Worm (Caenorhabditis elegans) whole organism, mixed stage, embryonic: Measurements from ENCODE around the gene jmjd-5.

Source experiments
- M03D4.4 ChIP-seq: sonication (generic microtip); optimal IDR thresholded peaks from 2 replicates; lab custom pipeline; 2017; ENCODE audit warnings: mild to moderate bottlenecking, missing genetic modification characterization, missing compliant biosample characterization
- bed-3 ChIP-seq: fragments of 200-800 bp; sonication (Bioruptor generic); optimal IDR thresholded peaks from 3 replicates; lab custom pipeline; 2018; ENCODE audit warnings: mild to moderate bottlenecking, missing genetic modification characterization, moderate library complexity, missing compliant biosample characterization
- blmp-1 ChIP-seq: fragments of 150-350 bp; optimal IDR thresholded peaks from 2 replicates; lab custom pipeline; 2014; ENCODE audit warnings: missing biosample characterization, missing genetic modification characterization
- ceh-39 ChIP-seq: fragments of 150-350 bp; optimal IDR thresholded peaks from 2 replicates; lab custom pipeline; 2014; ENCODE audit warnings: missing biosample characterization, missing genetic modification characterization
- ceh-43 ChIP-seq: fragments of 200-800 bp; sonication (Bioruptor generic); optimal IDR thresholded peaks from 2 replicates; lab custom pipeline; 2018; ENCODE audit warnings: mild to moderate bottlenecking, missing genetic modification characterization, moderate library complexity, missing compliant biosample characterization
- ceh-83 ChIP-seq: fragments of 200-800 bp; sonication (Bioruptor generic); optimal IDR thresholded peaks from 2 replicates; lab custom pipeline; 2018; ENCODE audit warnings: mild to moderate bottlenecking, missing genetic modification characterization, missing compliant biosample characterization
- ces-1 ChIP-seq: fragments of 150-350 bp; optimal IDR thresholded peaks from 2 replicates; lab custom pipeline; 2014; ENCODE audit warnings: missing biosample characterization, missing genetic modification reagents, missing genetic modification characterization
- cnd-1 ChIP-seq: fragments of 200-800 bp; sonication (Bioruptor generic); optimal IDR thresholded peaks from 2 replicates; lab custom pipeline; 2018; ENCODE audit warnings: mild to moderate bottlenecking, missing genetic modification characterization, missing compliant biosample characterization
- drap-1 ChIP-seq: fragments of 200-800 bp; sonication (Bioruptor generic); optimal IDR thresholded peaks from 3 replicates; lab custom pipeline; 2018; ENCODE audit warnings: mild to moderate bottlenecking, missing genetic modification characterization, missing compliant biosample characterization
- elt-1 ChIP-seq: sonication (generic microtip); optimal IDR thresholded peaks from 2 replicates; lab custom pipeline; 2017; ENCODE audit warnings: missing genetic modification characterization, mild to moderate bottlenecking, missing compliant biosample characterization, antibody characterized with exemption, moderate library complexity, borderline replicate concordance; ENCODE audit not compliant: insufficient read depth
- elt-3 ChIP-seq: fragments of 150-350 bp; optimal IDR thresholded peaks from 2 replicates; lab custom pipeline; 2014; ENCODE audit warnings: missing biosample characterization, missing genetic modification characterization
- flh-1 ChIP-seq: fragments of 200-800 bp; sonication (Bioruptor generic); optimal IDR thresholded peaks from 2 replicates; lab custom pipeline; 2018; ENCODE audit warnings: mild to moderate bottlenecking, missing genetic modification characterization, moderate library complexity, missing compliant biosample characterization
- ham-2 ChIP-seq: fragments of 200-800 bp; sonication (Bioruptor generic); optimal IDR thresholded peaks from 2 replicates; lab custom pipeline; 2018; ENCODE audit warnings: mild to moderate bottlenecking, missing genetic modification characterization, missing compliant biosample characterization
- hlh-1 ChIP-seq: fragments of 150-350 bp; optimal IDR thresholded peaks from 2 replicates; lab custom pipeline; 2014; ENCODE audit warnings: missing biosample characterization, missing genetic modification reagents, missing genetic modification characterization
- lin-13 ChIP-seq: fragments of 150-350 bp; optimal IDR thresholded peaks from 2 replicates; lab custom pipeline; 2014; ENCODE audit warnings: missing biosample characterization, missing genetic modification characterization
- lin-32 ChIP-seq: fragments of 200-800 bp; sonication (Bioruptor generic); optimal IDR thresholded peaks from 2 replicates; lab custom pipeline; 2018; ENCODE audit warnings: mild to moderate bottlenecking, missing genetic modification characterization, missing compliant biosample characterization
- lsy-2 ChIP-seq: fragments of 150-350 bp; optimal IDR thresholded peaks from 2 replicates; lab custom pipeline; 2014; ENCODE audit warnings: missing biosample characterization, missing genetic modification characterization
- mab-5 ChIP-seq: fragments of 150-350 bp; optimal IDR thresholded peaks from 2 replicates; lab custom pipeline; 2014; ENCODE audit warnings: missing biosample characterization, missing genetic modification characterization
- mep-1 ChIP-seq: fragments of 150-350 bp; optimal IDR thresholded peaks from 2 replicates; lab custom pipeline; 2017; ENCODE audit warnings: missing biosample characterization, missing genetic modification reagents, missing genetic modification characterization, inconsistent platforms
- mls-2 ChIP-seq: sonication (generic microtip); optimal IDR thresholded peaks from 2 replicates; lab custom pipeline; 2016; ENCODE audit warnings: mild to moderate bottlenecking, missing genetic modification characterization, moderate library complexity, missing compliant biosample characterization
- nhr-12 ChIP-seq: fragments of 150-350 bp; optimal IDR thresholded peaks from 2 replicates; lab custom pipeline; 2014; ENCODE audit warnings: missing biosample characterization, missing genetic modification characterization
- nhr-2 ChIP-seq: fragments of 150-350 bp; optimal IDR thresholded peaks from 2 replicates; lab custom pipeline; 2014; ENCODE audit warnings: missing biosample characterization, missing genetic modification characterization
- nhr-237 ChIP-seq: fragments of 150-350 bp; optimal IDR thresholded peaks from 2 replicates; lab custom pipeline; 2014; ENCODE audit warnings: missing biosample characterization, missing genetic modification characterization
- nhr-28 ChIP-seq: fragments of 150-350 bp; optimal IDR thresholded peaks from 2 replicates; lab custom pipeline; 2014; ENCODE audit warnings: missing biosample characterization, missing genetic modification characterization
- nhr-76 ChIP-seq: sonication (generic microtip); optimal IDR thresholded peaks from 2 replicates; lab custom pipeline; 2017; ENCODE audit warnings: missing biosample characterization, missing genetic modification characterization
- pha-4 ChIP-seq: fragments of 150-350 bp; optimal IDR thresholded peaks from 2 replicates; lab custom pipeline; 2018; ENCODE audit warnings: missing biosample characterization, missing genetic modification reagents, missing genetic modification characterization
- sem-2 ChIP-seq: fragments of 200-800 bp; sonication (Bioruptor generic); optimal IDR thresholded peaks from 2 replicates; lab custom pipeline; 2018; ENCODE audit warnings: mild to moderate bottlenecking, missing genetic modification characterization, missing compliant biosample characterization
- snpc-4 ChIP-seq: fragments of 150-350 bp; optimal IDR thresholded peaks from 2 replicates; lab custom pipeline; 2014; ENCODE audit warnings: missing biosample characterization, missing genetic modification characterization
- sptf-1 ChIP-seq: sonication (generic microtip); optimal IDR thresholded peaks from 2 replicates; lab custom pipeline; 2017; ENCODE audit warnings: mild to moderate bottlenecking, missing genetic modification characterization, moderate library complexity, missing compliant biosample characterization
- tbx-8 ChIP-seq: fragments of 200-800 bp; sonication (Bioruptor generic); optimal IDR thresholded peaks from 2 replicates; lab custom pipeline; 2018; ENCODE audit warnings: mild to moderate bottlenecking, missing genetic modification characterization, moderate library complexity, missing compliant biosample characterization
- unc-120 ChIP-seq: sonication (generic microtip); optimal IDR thresholded peaks from 2 replicates; lab custom pipeline; 2017; ENCODE audit warnings: missing genetic modification characterization, missing compliant biosample characterization; ENCODE audit not compliant: poor library complexity, severe bottlenecking
- unc-39 ChIP-seq: fragments of 150-350 bp; optimal IDR thresholded peaks from 2 replicates; lab custom pipeline; 2014; ENCODE audit warnings: missing biosample characterization, missing genetic modification characterization
- unc-62 ChIP-seq: fragments of 150-350 bp; optimal IDR thresholded peaks from 2 replicates; lab custom pipeline; 2014; ENCODE audit warnings: missing biosample characterization, missing genetic modification reagents, missing genetic modification characterization
- zip-8 ChIP-seq: fragments of 150-350 bp; optimal IDR thresholded peaks from 2 replicates; lab custom pipeline; 2014; ENCODE audit warnings: missing biosample characterization, missing genetic modification characterization
- ztf-11 ChIP-seq: fragments of 150-350 bp; optimal IDR thresholded peaks from 2 replicates; lab custom pipeline; 2014; ENCODE audit warnings: missing biosample characterization, missing genetic modification characterization

Gene jmjd-5

ce11 chrV:11113041-11113574, 14.2 kb upstream of the jmjd-5 start, which contains the start of gene erfa-3:
Gene erfa-3 (minus strand): TSS chrV:11113091.
- peak; percentile 26 for TF ChIP-seq nhr-28 (tag; lab: Kevin White, UChicago)
- TF ChIP-seq zip-8 (tag; lab: Kevin White, UChicago) = no peak
- TF ChIP-seq bed-3 = peak; percentile 65
- peak; percentile 58 for TF ChIP-seq hlh-1 (tag; lab: Kevin White, UChicago)
- peak; percentile 33 for TF ChIP-seq lsy-2 (tag; lab: Kevin White, UChicago)
- peak; percentile 13 for TF ChIP-seq ces-1 (GFP tag; lab: Kevin White, UChicago)
- TF ChIP-seq ceh-39 (tag; lab: Kevin White, UChicago) = no peak
- peak; percentile 90 for TF ChIP-seq sptf-1 (tag; lab: Kevin White, UChicago)
- TF ChIP-seq cnd-1 (tag; lab: Kevin White, UChicago) = peak; percentile 50
- TF ChIP-seq snpc-4 (tag; lab: Kevin White, UChicago) = no peak
- peak; percentile 53 for TF ChIP-seq pha-4
- no peak for TF ChIP-seq nhr-237 (tag; lab: Kevin White, UChicago)
- peak; percentile 68 for TF ChIP-seq mep-1 (tag; lab: Kevin White, UChicago)
- TF ChIP-seq nhr-2 (tag; lab: Kevin White, UChicago) = no peak
- TF ChIP-seq ceh-43 = peak; percentile 84
- peak; percentile 69 for TF ChIP-seq lin-13 (tag; lab: Kevin White, UChicago)
- no peak for TF ChIP-seq mab-5
- TF ChIP-seq sem-2 (GFP tag; lab: Kevin White, UChicago) = peak; percentile 52
- peak; percentile 37 for TF ChIP-seq elt-1
- peak; percentile 65 for TF ChIP-seq drap-1 (GFP tag; lab: Kevin White, UChicago)
- TF ChIP-seq lin-32 (GFP tag; lab: Kevin White, UChicago) = no peak
- no peak for TF ChIP-seq elt-3 (tag; lab: Kevin White, UChicago)
- peak; percentile 86 for TF ChIP-seq M03D4.4 (tag; lab: Kevin White, UChicago)
- no peak for TF ChIP-seq flh-1 (GFP tag; lab: Kevin White, UChicago)
- TF ChIP-seq nhr-12 = peak; percentile 12
- no peak for TF ChIP-seq unc-39 (tag; lab: Kevin White, UChicago)
- TF ChIP-seq nhr-76 (tag; lab: Kevin White, UChicago) = peak; percentile 79
- TF ChIP-seq unc-62 (GFP tag; lab: Kevin White, UChicago) = no peak
- peak; percentile 88 for TF ChIP-seq mls-2 (tag; lab: Kevin White, UChicago)
- no peak for TF ChIP-seq blmp-1
- peak; percentile 88 for TF ChIP-seq ceh-83 (GFP tag; lab: Kevin White, UChicago)
- TF ChIP-seq tbx-8 = peak; percentile 47
- peak; percentile 82 for TF ChIP-seq ztf-11 (tag; lab: Kevin White, UChicago)
- TF ChIP-seq ham-2 (GFP tag; lab: Kevin White, UChicago) = peak; percentile 28
- peak; percentile 79 for TF ChIP-seq unc-120
- TF ChIP-seq, all 35 proteins: peak for 23

ce11 chrV:11113607-11114006, 13.7 kb upstream of the jmjd-5 start, which contains the start of gene math-33:
Gene math-33 (plus strand): TSS chrV:11113907.
- TF ChIP-seq flh-1 (GFP tag; lab: Kevin White, UChicago) (no peak), pha-4 (no peak), lin-32 (GFP tag; lab: Kevin White, UChicago) (no peak), M03D4.4 (tag; lab: Kevin White, UChicago) (no peak), ceh-83 (GFP tag; lab: Kevin White, UChicago) (no peak), ceh-39 (tag; lab: Kevin White, UChicago) (no peak), nhr-237 (tag; lab: Kevin White, UChicago) (no peak), mls-2 (tag; lab: Kevin White, UChicago) (no peak), lsy-2 (tag; lab: Kevin White, UChicago) (no peak), sem-2 (GFP tag; lab: Kevin White, UChicago) (no peak), hlh-1 (tag; lab: Kevin White, UChicago) (no peak), nhr-2 (tag; lab: Kevin White, UChicago) (no peak), nhr-76 (tag; lab: Kevin White, UChicago) (no peak), mep-1 (tag; lab: Kevin White, UChicago) (no peak), drap-1 (GFP tag; lab: Kevin White, UChicago) (no peak), snpc-4 (tag; lab: Kevin White, UChicago) (no peak), unc-39 (tag; lab: Kevin White, UChicago) (no peak)
